Worm (Caenorhabditis elegans): ENCODE results near the gene M117.4.
"Not testable (repeated sequence)": the region's sequence is repeated elsewhere in the genome, so short reads cannot be mapped to it uniquely, and the experiment has no call there.

M117.4 gene

ce11 chrIV:11847771-11848312 is 14.5 kb upstream of the M117.4 start, which contains the start of the genes F38H4.6 and F38H4.4:
Gene F38H4.6 (minus strand): TSS chrIV:11847871.
Gene F38H4.4 (plus strand): TSS chrIV:11848262.
- no peak for TF ChIP-seq nhr-25 (tag; optimal IDR thresholded peaks at IDR 0.05)
- no peak for TF ChIP-seq lin-39 (tag; optimal IDR thresholded peaks at IDR 0.05)

- no peak for TF ChIP-seq elt-2 (tag; optimal IDR thresholded peaks at IDR 0.05)
- no peak for TF ChIP-seq eor-1 (tag; optimal IDR thresholded peaks at IDR 0.05)
- TF ChIP-seq pha-4 (tag; optimal IDR thresholded peaks at IDR 0.05) = peak; percentile 56
- no peak for TF ChIP-seq zag-1 (tag; optimal IDR thresholded peaks at IDR 0.05)
- no peak for TF ChIP-seq fos-1 (tag; optimal IDR thresholded peaks at IDR 0.05)
Measured at ce11 chrIV:11842121-11842520, 8.8 kb upstream of the M117.4 start, which contains the start of gene F38H4.3. Gene F38H4.3 (plus strand): TSS chrIV:11842421.

ce11 chrIV:11838657-11839056 is 5.3 kb upstream of the M117.4 start, which contains the start of gene fbxb-3:
Gene fbxb-3 (plus strand): TSS chrIV:11838957.
- TF ChIP-seq eor-1 (tag; optimal IDR thresholded peaks at IDR 0.05) (no peak), skn-1 (tag; optimal IDR thresholded peaks at IDR 0.05) (no peak), hmg-11 (tag; optimal IDR thresholded peaks at IDR 0.05) (no peak)

- not testable (repeated sequence) for TF ChIP-seq egl-5, ztf-11, nhr-67 (tag; optimal IDR thresholded peaks at IDR 0.05)
Measured at ce11 chrIV:11828012-11828411, 5.3 kb downstream of the M117.4 start, which contains the start of gene M117.6. Gene M117.6 (minus strand): TSS chrIV:11828112.

- TF ChIP-seq daf-12 (tag; optimal IDR thresholded peaks at IDR 0.05) (no peak), ceh-82 (tag; optimal IDR thresholded peaks at IDR 0.05) (no peak), hmg-11 (tag; optimal IDR thresholded peaks at IDR 0.05) (peak; percentile 16), lsy-12 (tag; optimal IDR thresholded peaks at IDR 0.05) (peak; percentile 13), nhr-23 (tag; optimal IDR thresholded peaks at IDR 0.05) (peak; percentile 55), nhr-12 (tag; optimal IDR thresholded peaks at IDR 0.05) (no peak), snpc-4 (tag; optimal IDR thresholded peaks at IDR 0.05) (peak; percentile 60), nhr-25 (tag; optimal IDR thresholded peaks at IDR 0.05) (peak; percentile 45), egl-5 (tag; optimal IDR thresholded peaks at IDR 0.05) (no peak), R02D3.7 (tag; optimal IDR thresholded peaks at IDR 0.05) (no peak), ZK546.5 (tag; optimal IDR thresholded peaks at IDR 0.05) (no peak), ceh-16 (tag; optimal IDR thresholded peaks at IDR 0.05) (no peak), unc-62 (GFP tag; optimal IDR thresholded peaks at IDR 0.05) (no peak), fos-1 (tag; optimal IDR thresholded peaks at IDR 0.05) (no peak), nhr-76 (tag; optimal IDR thresholded peaks at IDR 0.05) (no peak), nfya-1 (tag; optimal IDR thresholded peaks at IDR 0.05; ENCODE audit: insufficient read depth) (peak; percentile 70), jun-1 (tag; optimal IDR thresholded peaks at IDR 0.05) (no peak), pha-4 (tag; optimal IDR thresholded peaks at IDR 0.05) (peak; percentile 40), ama-1 (optimal IDR thresholded peaks at IDR 0.05) (peak; percentile 30), lin-15B (tag; optimal IDR thresholded peaks at IDR 0.05) (peak; percentile 71), lin-39 (tag; optimal IDR thresholded peaks at IDR 0.05) (peak; percentile 40)
Measured at ce11 chrIV:11822454-11822853, 10.9 kb downstream of the M117.4 start.

ce11 chrIV:11821591-11822361 is 11.6 kb downstream of the M117.4 start, which contains the start of the genes par-5 and M117.3:
Gene par-5 (minus strand): TSS chrIV:11821924.
Gene M117.3 (plus strand): TSS chrIV:11822206.
- TF ChIP-seq jun-1 (tag; optimal IDR thresholded peaks at IDR 0.05) = peak; percentile 67
- TF ChIP-seq mdl-1 (tag; optimal IDR thresholded peaks at IDR 0.05) = peak; percentile 51
- peak; percentile 77 for TF ChIP-seq ceh-28 (tag; optimal IDR thresholded peaks at IDR 0.05)
- TF ChIP-seq lin-39 (tag; optimal IDR thresholded peaks at IDR 0.05) = peak; percentile 61
- no peak for TF ChIP-seq unc-39 (tag; optimal IDR thresholded peaks at IDR 0.05)
- TF ChIP-seq nhr-23 (tag; optimal IDR thresholded peaks at IDR 0.05) = no peak
- no peak for TF ChIP-seq R02D3.7 (tag; optimal IDR thresholded peaks at IDR 0.05)
- peak; percentile 80 for TF ChIP-seq elt-2 (tag; optimal IDR thresholded peaks at IDR 0.05)
- TF ChIP-seq pha-4 (tag; optimal IDR thresholded peaks at IDR 0.05) = peak; percentile 61
- TF ChIP-seq egl-5 (tag; optimal IDR thresholded peaks at IDR 0.05) = peak; percentile 75
- TF ChIP-seq pqm-1 (tag; optimal IDR thresholded peaks at IDR 0.05) = peak; percentile 49
- TF ChIP-seq hmg-11 (tag; optimal IDR thresholded peaks at IDR 0.05) = peak; percentile 58
- peak; percentile 62 for TF ChIP-seq fkh-10 (GFP tag; optimal IDR thresholded peaks at IDR 0.05)
- TF ChIP-seq fkh-2 (tag; optimal IDR thresholded peaks at IDR 0.05) = no peak
- TF ChIP-seq egl-27 (tag; optimal IDR thresholded peaks at IDR 0.05) = peak; percentile 10
- peak; percentile 19 for TF ChIP-seq unc-62 (GFP tag; optimal IDR thresholded peaks at IDR 0.05)
- peak; percentile 50 for TF ChIP-seq lsy-12 (tag; optimal IDR thresholded peaks at IDR 0.05)
- no peak for TF ChIP-seq mml-1 (tag; optimal IDR thresholded peaks at IDR 0.05)
- TF ChIP-seq elt-1 (tag; optimal IDR thresholded peaks at IDR 0.05) = no peak
- no peak for TF ChIP-seq ztf-4 (tag; optimal IDR thresholded peaks at IDR 0.05)
- TF ChIP-seq daf-12 (tag; optimal IDR thresholded peaks at IDR 0.05) = no peak
- no peak for TF ChIP-seq elt-3 (tag; optimal IDR thresholded peaks at IDR 0.05)
- peak; percentile 79 for TF ChIP-seq nfya-1 (tag; optimal IDR thresholded peaks at IDR 0.05; ENCODE audit: insufficient read depth)
- peak; percentile 77 for TF ChIP-seq sea-2 (GFP tag; optimal IDR thresholded peaks at IDR 0.05)
- TF ChIP-seq skn-1 (tag; optimal IDR thresholded peaks at IDR 0.05) = no peak
- TF ChIP-seq ama-1 (optimal IDR thresholded peaks at IDR 0.05) = peak; percentile 20

Measured in whole organism, L3 larva.